Worm (Caenorhabditis elegans): ENCODE data around the gene lin-7.

- no peak for TF ChIP-seq ceh-91 (GFP tag; IDR thresholded peaks at IDR 0.05)
- no peak for TF ChIP-seq unc-62 (GFP tag; optimal IDR thresholded peaks at IDR 0.05)
- TF ChIP-seq somi-1 (GFP tag; optimal IDR thresholded peaks at IDR 0.05), result no peak
- no peak for TF ChIP-seq mel-28 (tag; optimal IDR thresholded peaks at IDR 0.05; ENCODE audit: borderline replicate concordance)
- no peak for TF ChIP-seq hmg-1.2 (GFP tag; IDR thresholded peaks at IDR 0.05)
- TF ChIP-seq ceh-27 (GFP tag; optimal IDR thresholded peaks at IDR 0.05), result no peak
- TF ChIP-seq attf-6 (GFP tag; IDR thresholded peaks at IDR 0.05), result no peak
- TF ChIP-seq lsl-1 (GFP tag; optimal IDR thresholded peaks at IDR 0.05), result peak; percentile 88
- no peak for TF ChIP-seq F57C9.4 (tag; optimal IDR thresholded peaks at IDR 0.05)
- no peak for TF ChIP-seq nfyb-1 (GFP tag; IDR thresholded peaks at IDR 0.05)
- TF ChIP-seq aptf-3 (GFP tag; IDR thresholded peaks at IDR 0.05), result no peak
- no peak for TF ChIP-seq Y67H2A.10 (GFP tag; conservative IDR thresholded peaks at IDR 0.05)
- no peak for TF ChIP-seq ceh-40 (GFP tag; IDR thresholded peaks at IDR 0.05)
- TF ChIP-seq attf-5 (GFP tag; optimal IDR thresholded peaks at IDR 0.05), result no peak
These were observed 38.3 kb downstream of the lin-7 start, which contains the start of gene ctl-3 for ce11 chrII:14310729-14311388.
